Worm (Caenorhabditis elegans): ENCODE results near the gene tbce-1.

- TF ChIP-seq hmg-11 (tag; optimal IDR thresholded peaks at IDR 0.05) = no peak
- TF ChIP-seq elt-1 (tag; optimal IDR thresholded peaks at IDR 0.05) = no peak
- TF ChIP-seq pha-4 (tag; optimal IDR thresholded peaks at IDR 0.05) = no peak
- TF ChIP-seq nhr-25 (tag; optimal IDR thresholded peaks at IDR 0.05) = no peak
Measured at ce11 chrIV:8332526-8332925, 38.0 kb downstream of the tbce-1 start, which contains the start of gene lys-10.
